Worm (Caenorhabditis elegans) whole organism, early embryonic: ENCODE results near the gene srx-88.

Experiments used
- B0310.2 ChIP-seq: sonication (generic microtip); optimal IDR thresholded peaks from 2 replicates; lab custom pipeline; 2016; ENCODE audit warnings: mild to moderate bottlenecking, missing genetic modification characterization, missing compliant biosample characterization
- ama-1 ChIP-seq: fragments of 150-350 bp; optimal IDR thresholded peaks from 2 replicates; lab custom pipeline; 2014
- ceh-36 ChIP-seq: sonication (generic microtip); optimal IDR thresholded peaks from 2 replicates; lab custom pipeline; 2016; ENCODE audit warnings: missing genetic modification characterization, inconsistent platforms, missing compliant biosample characterization
- flt-1 ChIP-seq: fragments of 200-800 bp; sonication (Bioruptor generic); IDR thresholded peaks from 2 replicates; pipeline ENCODE4 v1.3.6; 2022; ENCODE audit warnings: missing genetic modification characterization, missing compliant biosample characterization
- hmbx-1 ChIP-seq: sonication (generic microtip); optimal IDR thresholded peaks from 2 replicates; lab custom pipeline; 2016; ENCODE audit warnings: mild to moderate bottlenecking, missing genetic modification characterization, missing compliant biosample characterization
- pes-1 ChIP-seq: fragments of 200-800 bp; sonication (Bioruptor generic); IDR thresholded peaks from 2 replicates; pipeline ENCODE4 v1.3.6; 2022; ENCODE audit warnings: missing genetic modification reagents, missing genetic modification characterization, missing compliant biosample characterization
- tra-4 ChIP-seq: sonication (generic microtip); optimal IDR thresholded peaks from 2 replicates; lab custom pipeline; 2017; ENCODE audit warnings: missing genetic modification characterization, missing compliant biosample characterization

DNA sequence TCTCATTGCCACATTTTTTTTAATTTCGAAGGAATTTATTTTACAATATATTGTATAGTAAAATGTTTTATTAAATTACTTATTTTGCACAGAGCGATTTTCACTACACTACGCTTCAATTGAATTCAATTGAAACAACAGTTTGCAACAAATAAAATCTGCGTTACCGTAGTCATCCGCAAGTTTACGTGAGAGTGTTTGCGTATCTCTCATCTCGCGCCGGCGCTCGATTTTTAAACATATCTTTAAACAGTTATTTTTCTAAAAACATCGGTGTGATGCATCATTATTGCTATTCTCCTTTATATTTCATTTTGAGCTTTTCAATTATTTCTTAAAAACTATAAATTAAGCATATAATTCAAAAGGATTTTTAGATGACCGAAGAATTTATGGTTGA is 29.1 kb upstream of the srx-88 start, which contains the start of gene duo-1:
- no peak for TF ChIP-seq pes-1 (GFP tag; lab: Robert Waterston, UW)
- no peak for TF ChIP-seq ama-1 (lab: Kevin White, UChicago)
- TF ChIP-seq flt-1 (GFP tag; lab: Robert Waterston, UW) = no peak
- TF ChIP-seq B0310.2 = no peak
- TF ChIP-seq tra-4 = no peak
- no peak for TF ChIP-seq ceh-36
- TF ChIP-seq hmbx-1 (tag; lab: Kevin White, UChicago) = no peak
